Worm (Caenorhabditis elegans) whole organism, L1 larva: ENCODE measurements around the gene F10E9.2.

Experiments used
- ama-1 ChIP-seq: fragments of 150-350 bp; optimal IDR thresholded peaks from 2 replicates; lab custom pipeline; 2014
- nhr-84 ChIP-seq: sonication (generic microtip); optimal IDR thresholded peaks from 2 replicates; lab custom pipeline; 2017; ENCODE audit warnings: missing biosample characterization, missing genetic modification characterization
- pqm-1 ChIP-seq: sonication (generic microtip); optimal IDR thresholded peaks from 3 replicates; lab custom pipeline; 2017; ENCODE audit warnings: missing biosample characterization, missing genetic modification characterization
- skn-1 ChIP-seq: fragments of 150-350 bp; optimal IDR thresholded peaks from 2 replicates; lab custom pipeline; 2014; ENCODE audit warnings: missing biosample characterization, missing genetic modification characterization
- snpc-4 ChIP-seq: fragments of 150-350 bp; optimal IDR thresholded peaks from 2 replicates; lab custom pipeline; 2014; ENCODE audit warnings: missing biosample characterization, missing genetic modification characterization
- ztf-11 ChIP-seq, 2 experiments: sonication (generic microtip); optimal IDR thresholded peaks; 2 replicates each; lab custom pipeline; 2016 to 2017; ENCODE audit warnings: missing genetic modification characterization in 2 of 2, missing biosample characterization in 1 of 2, missing compliant biosample characterization in 1 of 2

- TF ChIP-seq ztf-11 (tag; optimal IDR thresholded peaks at IDR 0.05; lab: Kevin White, UChicago) (no peak), nhr-84 (no peak), skn-1 (tag; lab: Kevin White, UChicago) (no peak), pqm-1 (tag; lab: Kevin White, UChicago) (no peak), ama-1 (no peak), snpc-4 (tag; lab: Kevin White, UChicago) (no peak)
These were observed 8.7 kb downstream of the F10E9.2 start for ce11 chrIII:8321225-8321624.
